Worm (Caenorhabditis elegans) whole organism, dauer: Measurements from ENCODE around the gene tpk-1.

Experiments used
- unc-62 ChIP-seq: sonication (generic microtip); optimal IDR thresholded peaks from 2 replicates; lab custom pipeline; 2017; ENCODE audit warnings: missing biosample characterization, missing genetic modification reagents, missing genetic modification characterization

The tpk-1 gene

DNA sequence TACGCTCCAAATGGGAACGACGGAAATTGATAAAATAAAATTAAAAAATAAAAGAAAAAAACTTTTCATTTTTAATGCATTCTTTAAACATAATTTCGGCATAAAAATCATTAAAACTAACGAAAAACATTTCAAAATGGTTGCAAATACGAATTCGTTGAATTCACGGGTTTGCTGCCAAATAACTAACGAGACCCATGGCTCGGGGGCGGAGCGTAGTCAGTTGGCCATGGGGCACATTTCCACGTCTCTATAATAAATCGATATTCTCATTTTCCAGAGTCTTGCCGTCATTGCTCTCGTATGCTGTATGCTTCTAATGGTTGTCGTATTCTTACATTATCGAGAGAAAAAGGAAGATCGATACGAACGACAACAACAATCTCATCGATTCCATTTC lies 18.5 kb upstream of the tpk-1 start, which contains the start of gene ZK637.4:
TSS of gene ZK637.4 (plus strand) at position 301 of the 400 bp plus-strand sequence.
- no peak for TF ChIP-seq unc-62

DNA sequence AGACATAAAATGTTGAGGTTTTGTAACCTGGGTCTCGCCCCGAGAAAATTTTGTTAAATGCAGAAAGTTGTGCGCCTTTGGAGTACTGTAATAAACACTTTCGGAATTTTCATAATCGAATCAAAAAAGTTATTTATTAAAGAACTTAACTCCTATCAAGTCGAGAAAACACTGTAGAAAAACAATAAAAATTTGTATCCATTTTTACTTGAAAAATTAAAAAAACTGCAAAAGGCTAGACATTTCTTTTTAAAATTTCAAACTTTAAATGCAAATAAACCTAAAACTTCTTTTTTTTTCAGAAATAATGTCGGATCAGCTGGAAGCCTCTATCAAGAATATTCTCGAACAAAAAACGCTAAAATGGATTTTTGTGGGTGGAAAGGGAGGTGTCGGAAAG lies 17.2 kb upstream of the tpk-1 start, which contains the start of gene asna-1:
TSS of gene asna-1 (plus strand) at position 301 of the 400 bp plus-strand sequence.
- TF ChIP-seq unc-62: no peak

- TF ChIP-seq unc-62: no peak
Measured at ce11 chrIII:8899767-8900166, 12.2 kb upstream of the tpk-1 start.

- TF ChIP-seq unc-62: no peak
Measured at ce11 chrIII:8903263-8903662, 8.7 kb upstream of the tpk-1 start.

ce11 chrIII:8904044-8904443 lies 7.9 kb upstream of the tpk-1 start, which contains the start of gene lin-9:
TSS of gene lin-9 (minus strand) at chrIII:8904131.
- no peak for TF ChIP-seq unc-62

DNA sequence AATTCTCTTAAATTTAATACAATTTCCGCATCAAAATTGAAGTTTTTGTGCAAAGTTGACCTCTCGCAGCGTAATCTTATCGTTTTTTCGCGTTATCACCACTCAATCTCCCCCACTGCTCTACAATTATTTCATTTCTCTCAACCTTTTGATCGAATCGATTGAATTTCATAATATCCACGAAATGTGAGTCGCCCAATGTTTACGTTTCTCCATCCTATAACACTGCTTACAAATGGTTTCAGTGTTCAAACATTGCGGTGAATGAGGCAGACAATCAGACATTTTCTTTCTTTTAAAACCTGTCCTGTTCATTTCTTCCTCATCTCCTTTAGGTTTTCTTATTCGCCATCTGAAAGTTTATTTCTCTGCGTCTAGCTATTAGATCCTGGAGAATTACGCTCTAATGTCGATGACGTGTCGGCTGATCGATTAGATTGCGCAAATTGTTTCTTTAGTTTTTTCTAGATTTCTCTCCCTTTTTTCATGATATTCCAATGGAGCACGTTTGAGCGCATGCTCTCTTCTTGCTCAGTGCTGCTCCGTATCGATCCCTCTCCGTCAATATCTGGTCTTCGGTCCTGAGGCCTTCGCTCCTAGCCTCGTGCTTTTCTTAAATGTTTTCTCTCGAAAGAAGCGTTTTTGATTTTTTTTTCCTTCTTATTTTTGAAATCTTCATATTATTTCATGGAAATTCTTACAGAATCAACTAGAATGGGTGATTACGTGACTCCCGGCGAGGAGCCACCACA lies 6.9 kb upstream of the tpk-1 start, which contains the start of gene unc-32:
TSS of gene unc-32 (plus strand) at position 702 of the 752 bp plus-strand sequence.
- no peak for TF ChIP-seq unc-62

DNA sequence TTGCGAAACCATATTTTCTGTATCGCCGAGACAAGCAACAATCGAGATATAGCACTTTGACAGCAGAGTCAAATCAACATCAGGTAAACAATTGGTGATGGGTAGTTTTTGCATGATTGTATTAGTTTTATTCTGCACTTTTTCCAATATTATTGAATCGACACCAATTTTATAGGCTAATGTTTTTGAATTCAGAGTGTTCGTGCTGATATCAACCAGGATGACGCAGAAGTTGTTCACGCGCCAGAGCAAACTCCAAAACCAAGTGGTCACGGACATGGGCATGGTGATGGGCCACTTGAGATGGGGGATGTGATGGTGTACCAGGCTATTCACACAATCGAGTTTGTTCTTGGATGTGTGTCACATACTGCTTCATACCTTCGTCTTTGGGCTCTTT lies 1.8 kb upstream of the tpk-1 start:
- no peak for TF ChIP-seq unc-62

DNA sequence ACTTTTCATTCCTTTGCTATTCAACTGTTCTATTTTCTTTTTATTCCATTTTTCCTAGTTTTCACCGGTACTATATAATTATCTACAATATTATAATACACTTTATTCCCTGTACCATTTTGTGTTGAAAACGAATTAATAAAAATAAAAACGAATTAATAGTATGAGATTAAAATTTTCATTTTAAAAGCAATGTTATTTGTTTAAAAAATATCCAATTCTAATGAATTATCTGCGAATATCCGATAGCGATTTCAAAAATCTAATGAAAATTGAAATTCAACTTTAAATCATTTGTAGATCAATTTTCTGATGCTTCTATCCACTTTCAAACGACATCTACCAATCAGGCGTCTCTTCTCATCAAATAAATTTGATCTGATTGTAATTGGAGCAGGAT lies 1.5 kb downstream of the tpk-1 start, which contains the start of gene trxr-2:
TSS of gene trxr-2 (plus strand) at position 301 of the 400 bp plus-strand sequence.
- no peak for TF ChIP-seq unc-62

DNA sequence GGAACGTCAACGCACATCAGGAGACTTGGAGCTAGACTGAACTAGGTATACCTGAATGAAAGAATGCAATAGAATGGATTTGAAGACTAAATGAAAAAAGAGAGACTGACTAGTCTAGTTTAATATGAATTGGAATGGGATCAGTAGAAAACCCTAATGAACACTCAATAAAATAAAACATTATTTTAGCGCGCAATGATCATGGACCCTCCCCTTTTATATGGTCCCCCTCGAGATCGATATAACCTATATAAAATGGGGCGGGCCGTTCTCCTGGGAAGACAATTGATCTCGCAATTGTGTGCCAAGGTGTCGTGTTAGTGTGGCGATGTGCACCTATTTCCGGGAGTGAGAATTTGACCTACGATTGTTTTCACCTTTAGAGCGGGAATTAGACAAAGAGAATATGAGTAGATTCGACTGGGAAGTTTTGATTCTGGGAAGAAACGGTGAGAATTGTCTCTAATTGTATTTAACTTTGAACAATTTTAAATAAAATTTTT lies 6.0 kb downstream of the tpk-1 start, which contains the start of gene cdc-25.3:
TSS of gene cdc-25.3 (minus strand) at position 51 of the 503 bp plus-strand sequence.
- TF ChIP-seq unc-62: no peak

DNA sequence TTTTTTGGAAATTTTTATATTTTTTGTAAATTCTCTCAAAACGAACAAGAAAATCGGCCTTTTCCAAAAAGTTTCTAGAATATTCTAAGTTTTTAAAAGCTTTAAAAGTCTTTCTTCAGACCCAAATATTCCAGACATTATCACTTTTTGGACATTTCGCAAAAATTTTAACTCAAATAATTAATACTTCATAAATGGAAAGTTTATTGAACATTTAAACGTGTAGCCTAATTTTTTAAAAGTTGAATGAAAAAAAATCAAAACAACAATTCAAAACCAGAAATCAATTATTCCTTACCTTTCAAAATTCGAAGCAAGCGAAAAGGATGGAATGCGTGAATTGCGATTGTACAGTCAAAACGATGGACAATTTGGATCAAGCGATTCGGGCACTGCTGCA lies 7.8 kb downstream of the tpk-1 start, which contains the start of gene ZK637.15:
TSS of gene ZK637.15 (plus strand) at position 301 of the 400 bp plus-strand sequence.
- no peak for TF ChIP-seq unc-62

- no peak for TF ChIP-seq unc-62
Measured at ce11 chrIII:8922061-8922460, 10.1 kb downstream of the tpk-1 start.

ce11 chrIII:8923240-8923734 lies 11.3 kb downstream of the tpk-1 start, which contains the start of gene glb-1:
TSS of gene glb-1 (minus strand) at chrIII:8923290.
- no peak for TF ChIP-seq unc-62

DNA sequence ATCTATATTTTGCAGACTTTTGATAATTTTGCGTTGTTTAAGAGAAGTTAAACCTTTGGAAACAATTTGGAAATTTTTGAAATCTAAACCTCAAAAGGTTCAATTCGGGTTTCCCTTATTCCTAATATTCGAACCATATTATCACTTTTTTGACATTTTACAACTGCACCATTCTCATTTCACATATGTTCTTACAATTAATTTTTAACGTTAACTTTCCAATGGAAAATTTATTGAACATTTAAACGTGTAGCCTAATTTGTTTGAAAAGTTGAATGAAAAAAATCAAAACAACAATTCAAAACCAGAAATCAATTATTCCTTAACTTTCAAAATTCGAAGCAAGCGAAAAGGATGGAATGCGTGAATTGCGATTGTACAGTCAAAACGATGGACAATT lies 12.0 kb downstream of the tpk-1 start, which contains the start of gene ZK637.12:
TSS of gene ZK637.12 (plus strand) at position 301 of the 400 bp plus-strand sequence.
- no peak for TF ChIP-seq unc-62

DNA sequence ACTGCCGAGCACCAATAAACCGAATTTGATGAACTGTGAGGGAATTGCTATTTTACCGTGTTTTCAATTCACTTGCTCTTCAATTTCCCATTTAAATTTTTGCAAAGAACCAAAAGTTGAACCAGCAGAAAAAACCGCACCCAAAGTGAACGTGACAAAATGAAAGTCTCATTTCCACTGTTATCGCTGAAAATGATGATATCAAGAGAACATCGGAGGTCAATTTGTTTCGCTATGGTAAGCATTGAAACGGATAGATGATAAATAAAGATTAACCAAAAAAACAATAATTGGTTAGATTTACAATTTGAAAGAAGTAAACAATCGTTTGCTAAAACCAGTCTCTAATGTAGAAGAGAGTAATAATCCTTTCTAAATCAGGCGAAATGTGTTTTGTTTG lies 13.6 kb downstream of the tpk-1 start:
- no peak for TF ChIP-seq unc-62

DNA sequence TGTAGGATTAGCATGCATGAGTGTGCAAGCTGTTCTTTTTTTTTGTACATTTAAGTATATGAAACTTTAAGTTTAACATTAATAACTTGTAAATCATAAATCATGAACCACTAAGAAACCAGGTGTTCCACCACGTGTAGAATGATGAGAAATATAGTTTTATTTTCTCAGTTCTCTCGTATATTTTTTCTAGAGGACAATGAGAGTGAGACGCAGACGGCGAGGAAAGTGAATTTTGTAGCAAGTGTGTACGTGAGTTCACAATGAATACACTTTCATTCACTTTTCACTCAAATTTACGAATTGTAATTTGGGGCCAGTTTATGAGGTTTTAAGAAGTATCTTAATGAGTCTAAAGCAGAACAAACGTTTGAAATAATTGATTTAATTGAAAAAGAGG lies 14.6 kb downstream of the tpk-1 start:
- TF ChIP-seq unc-62: no peak

- no peak for TF ChIP-seq unc-62
Measured at ce11 chrIII:8929723-8930122, 17.8 kb downstream of the tpk-1 start, which contains the start of gene arrd-15. TSS of gene arrd-15 (plus strand) at chrIII:8930023.

DNA sequence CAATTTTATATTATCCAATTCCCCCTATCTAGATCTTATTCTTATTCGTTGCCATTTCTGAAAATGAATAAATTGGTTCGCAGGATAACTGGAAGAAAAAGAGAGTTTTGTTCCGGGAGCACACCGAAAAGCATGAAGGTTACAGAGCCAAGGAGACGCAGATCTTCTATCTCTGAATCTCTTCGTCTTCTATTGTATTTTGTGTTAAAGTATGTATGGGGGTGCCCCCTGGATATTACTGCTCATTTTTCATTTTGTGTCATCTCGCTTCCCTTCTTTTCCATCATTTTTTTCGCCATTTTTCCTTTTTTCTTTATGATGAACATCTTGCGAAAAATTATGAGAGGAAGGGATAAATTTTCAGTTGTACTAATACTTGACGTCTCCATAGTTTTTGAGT lies 21.8 kb downstream of the tpk-1 start:
- no peak for TF ChIP-seq unc-62
